Fruit fly (Drosophila melanogaster): ENCODE results near the gene CG8086.

The CG8086 gene

dm6 chr2L:8212666-8213270 lies 44.5 kb downstream of the CG8086 start, which contains the start of the genes CG8372 and CG8360 (continued):
- peak; percentile 88 for TF ChIP-seq Nf-YB (GFP tag; optimal IDR thresholded peaks at IDR 0.05)
- peak; percentile 99 for TF ChIP-seq CG17328 (GFP tag; IDR thresholded peaks at IDR 0.05)
- peak; percentile 98 for TF ChIP-seq tap (tag; optimal IDR thresholded peaks at IDR 0.05)
- peak; percentile 94 for TF ChIP-seq CG10274 (GFP tag; optimal IDR thresholded peaks at IDR 0.05)
- TF ChIP-seq MTF-1 (GFP tag; optimal IDR thresholded peaks at IDR 0.05; ENCODE audit: borderline replicate concordance), result peak; percentile 97
- peak; percentile 99 for TF ChIP-seq CG11456 (GFP tag; IDR thresholded peaks at IDR 0.05)
- TF ChIP-seq kni (GFP tag; optimal IDR thresholded peaks at IDR 0.05), result peak; percentile 90
- TF ChIP-seq pb (GFP tag; optimal IDR thresholded peaks at IDR 0.05), result peak; percentile 99
- TF ChIP-seq CG10267 (tag; optimal IDR thresholded peaks at IDR 0.05), result peak; percentile 100
- TF ChIP-seq CG1024 (GFP tag; IDR thresholded peaks at IDR 0.05), result peak; percentile 97
- TF ChIP-seq tin (GFP tag; optimal IDR thresholded peaks at IDR 0.05), result peak; percentile 99
- TF ChIP-seq CG2875 (GFP tag; optimal IDR thresholded peaks at IDR 0.05), result peak; percentile 98
- TF ChIP-seq twi (tag; optimal IDR thresholded peaks at IDR 0.05), result peak; percentile 92
- TF ChIP-seq Bdp1 (GFP tag; optimal IDR thresholded peaks at IDR 0.05), result peak; percentile 95
- peak; percentile 98 for TF ChIP-seq danr (GFP tag; IDR thresholded peaks at IDR 0.05)
- peak in 1 of 2 experiments; percentile 46 for TF ChIP-seq eve (GFP tag; optimal IDR thresholded peaks at IDR 0.05)
- peak; percentile 98 for TF ChIP-seq CoRest (tag; optimal IDR thresholded peaks at IDR 0.05)
- TF ChIP-seq CG6683 (GFP tag; optimal IDR thresholded peaks at IDR 0.05), result peak; percentile 95
- TF ChIP-seq CG2129 (GFP tag; IDR thresholded peaks at IDR 0.05; ENCODE audit: partially characterized antibody), result no peak
- TF ChIP-seq HLH54F (GFP tag; optimal IDR thresholded peaks at IDR 0.05), result peak; percentile 99
- peak; percentile 99 for TF ChIP-seq CG4617 (GFP tag; optimal IDR thresholded peaks at IDR 0.05; ENCODE audit: borderline replicate concordance)
- TF ChIP-seq unc-4 (GFP tag; IDR thresholded peaks at IDR 0.05; ENCODE audit: partially characterized antibody), result peak; percentile 48; the same call in 1 of the 2 replicates
- TF ChIP-seq CG10462 (GFP tag; optimal IDR thresholded peaks at IDR 0.05), result peak; percentile 99
- TF ChIP-seq CG18619 (GFP tag; optimal IDR thresholded peaks at IDR 0.05), result peak; percentile 98
- peak; percentile 99 for TF ChIP-seq CG9876 (GFP tag; optimal IDR thresholded peaks at IDR 0.05)
- peak; percentile 99 for TF ChIP-seq dpn (GFP tag; optimal IDR thresholded peaks at IDR 0.05)
- peak; percentile 91 for TF ChIP-seq CG5180 (GFP tag; optimal IDR thresholded peaks at IDR 0.05)
- peak; percentile 97 for TF ChIP-seq odd (GFP tag; optimal IDR thresholded peaks at IDR 0.05)
- TF ChIP-seq Mad (GFP tag; optimal IDR thresholded peaks at IDR 0.05), result peak; percentile 99
- TF ChIP-seq CG16813 (GFP tag; IDR thresholded peaks at IDR 0.05; ENCODE audit: partially characterized antibody), result no peak
- peak; percentile 96 for TF ChIP-seq scrt (GFP tag; optimal IDR thresholded peaks at IDR 0.05)
- TF ChIP-seq trem (tag; optimal IDR thresholded peaks at IDR 0.05), result peak; percentile 96
- peak; percentile 99 for TF ChIP-seq shn (GFP tag; optimal IDR thresholded peaks at IDR 0.05)
- peak; percentile 97 for TF ChIP-seq CG3838 (GFP tag; optimal IDR thresholded peaks at IDR 0.05)
- peak; percentile 98 for TF ChIP-seq sim (GFP tag; IDR thresholded peaks at IDR 0.05)
- peak; percentile 99 for TF ChIP-seq tup (GFP tag; optimal IDR thresholded peaks at IDR 0.05)
- peak; percentile 99 for TF ChIP-seq ind (GFP tag; optimal IDR thresholded peaks at IDR 0.05)
- peak; percentile 98 for TF ChIP-seq Fer3 (tag; optimal IDR thresholded peaks at IDR 0.05)
- TF ChIP-seq CG30431 (GFP tag; optimal IDR thresholded peaks at IDR 0.05), result peak; percentile 98
- TF ChIP-seq zfh2 (GFP tag; optimal IDR thresholded peaks at IDR 0.05), result peak; percentile 99
- TF ChIP-seq CG42726 (GFP tag; IDR thresholded peaks at IDR 0.05; ENCODE audit: partially characterized antibody), result no peak
- peak; percentile 98 for TF ChIP-seq PHDP (tag; optimal IDR thresholded peaks at IDR 0.05)
- peak; percentile 94 for TF ChIP-seq salm (tag; optimal IDR thresholded peaks at IDR 0.05)
- peak; percentile 99 for TF ChIP-seq CG8765 (GFP tag; IDR thresholded peaks at IDR 0.05)
- TF ChIP-seq CG18764 (GFP tag; optimal IDR thresholded peaks at IDR 0.05), result peak; percentile 98
- TF ChIP-seq Stat92E (GFP tag; optimal IDR thresholded peaks at IDR 0.05), result peak in 1 of 3 experiments; percentile 91
- TF ChIP-seq chn (GFP tag; optimal IDR thresholded peaks at IDR 0.05), result peak; percentile 99
- TF ChIP-seq Dll (GFP tag; IDR thresholded peaks at IDR 0.05; ENCODE audit: partially characterized antibody), result peak; percentile 74

Data from whole organism, embryonic.